Fruit fly (Drosophila melanogaster): ENCODE results near the gene strat.

The strat gene

dm6 chr2L:8365701-8366643 is 45.8 kb downstream of the strat start, which contains the start of gene Pp2A-29B (continued):
- TF ChIP-seq dmrt11E (tag; optimal IDR thresholded peaks at IDR 0.05) (peak; percentile 46), CG5245 (GFP tag; optimal IDR thresholded peaks at IDR 0.05) (no peak), CG9727 (GFP tag; optimal IDR thresholded peaks at IDR 0.05) (peak; percentile 61), prd (optimal IDR thresholded peaks at IDR 0.05) (no peak), prd (GFP tag; IDR thresholded peaks at IDR 0.05) (peak; percentile 24; the same call in 1 of the 3 replicates), CoRest (tag; optimal IDR thresholded peaks at IDR 0.05) (peak; percentile 66), NfI (GFP tag; optimal IDR thresholded peaks at IDR 0.05) (peak; percentile 15), CG6654 (GFP tag; optimal IDR thresholded peaks at IDR 0.05) (no peak), klu (GFP tag; IDR thresholded peaks at IDR 0.05) (peak; percentile 45; the same call in 1 of the 2 replicates), CG34224 (GFP tag; IDR thresholded peaks at IDR 0.05; ENCODE audit: partially characterized antibody) (peak; percentile 97), grau (tag; optimal IDR thresholded peaks at IDR 0.05) (peak; percentile 45), Bdp1 (GFP tag; optimal IDR thresholded peaks at IDR 0.05) (no peak), gro (GFP tag; optimal IDR thresholded peaks at IDR 0.05) (no peak), CG5180 (GFP tag; optimal IDR thresholded peaks at IDR 0.05) (no peak), MESR4 (GFP tag; optimal IDR thresholded peaks at IDR 0.05) (peak; percentile 87), CG1024 (GFP tag; IDR thresholded peaks at IDR 0.05) (no peak), CG1529 (GFP tag; optimal IDR thresholded peaks at IDR 0.05) (no peak), Bgb (GFP tag; IDR thresholded peaks at IDR 0.05; ENCODE audit: partially characterized antibody) (peak; percentile 97), Deaf1 (tag; optimal IDR thresholded peaks at IDR 0.05) (peak; percentile 7), Vsx1 (GFP tag; optimal IDR thresholded peaks at IDR 0.05) (peak; percentile 64), tna (GFP tag; IDR thresholded peaks at IDR 0.05; ENCODE audit: partially characterized antibody) (peak; percentile 95), Mad (GFP tag; optimal IDR thresholded peaks at IDR 0.05) (no peak), CG16813 (GFP tag; IDR thresholded peaks at IDR 0.05; ENCODE audit: partially characterized antibody) (peak; percentile 100), Xbp1 (GFP tag; optimal IDR thresholded peaks at IDR 0.05) (peak; percentile 39), CG33557 (GFP tag; optimal IDR thresholded peaks at IDR 0.05) (peak; percentile 23), CG34376 (GFP tag; optimal IDR thresholded peaks at IDR 0.05) (peak; percentile 21), nerfin-2 (GFP tag; IDR thresholded peaks at IDR 0.05; ENCODE audit: partially characterized antibody) (peak; percentile 98), lmd (GFP tag; IDR thresholded peaks at IDR 0.05) (no peak; the same call in 1 of the 2 replicates), insv (GFP tag; optimal IDR thresholded peaks at IDR 0.05) (peak in 1 of 2 experiments; percentile 25), stwl (tag; optimal IDR thresholded peaks at IDR 0.05) (peak; percentile 51), cg (GFP tag; optimal IDR thresholded peaks at IDR 0.05) (peak; percentile 98), gem (tag; optimal IDR thresholded peaks at IDR 0.05) (peak; percentile 48), CG15479 (GFP tag; optimal IDR thresholded peaks at IDR 0.05) (peak; percentile 37), CG8478 (optimal IDR thresholded peaks at IDR 0.05) (peak; percentile 84), E2f1 (GFP tag; IDR thresholded peaks at IDR 0.05) (0 out of 2 replicates have a peak, but pooled peaks have one; percentile 23), sna (GFP tag; IDR thresholded peaks at IDR 0.05; ENCODE audit: partially characterized antibody) (peak; percentile 99), salm (tag; optimal IDR thresholded peaks at IDR 0.05) (no peak), dpn (GFP tag; optimal IDR thresholded peaks at IDR 0.05) (peak in 1 of 2 experiments; percentile 17), knrl (GFP tag; IDR thresholded peaks at IDR 0.05; ENCODE audit: partially characterized antibody) (peak; percentile 100), CG8924 (tag; optimal IDR thresholded peaks at IDR 0.05) (peak; percentile 42), inv (GFP tag; IDR thresholded peaks at IDR 0.05; ENCODE audit: partially characterized antibody) (peak; percentile 100), CG11560 (tag; IDR thresholded peaks at IDR 0.05) (peak; percentile 89), Doc3 (GFP tag; IDR thresholded peaks at IDR 0.05; ENCODE audit: partially characterized antibody) (peak; percentile 99), CG14710 (tag; optimal IDR thresholded peaks at IDR 0.05) (peak; percentile 83), bcd (GFP tag; optimal IDR thresholded peaks at IDR 0.05) (peak; percentile 20), vnd (GFP tag; IDR thresholded peaks at IDR 0.05; ENCODE audit: partially characterized antibody) (peak; percentile 100), Sry-δ (GFP tag; optimal IDR thresholded peaks at IDR 0.05) (peak; percentile 92)

Measured in whole organism, embryonic.